Worm (Caenorhabditis elegans) whole organism, late embryonic: ENCODE measurements around the gene K11H12.7.

Source experiments
- C08G9.2 ChIP-seq: sonication (generic microtip); optimal IDR thresholded peaks from 2 replicates; lab custom pipeline; 2016; ENCODE audit warnings: mild to moderate bottlenecking, missing genetic modification characterization, moderate library complexity, missing compliant biosample characterization
- K09A11.1 ChIP-seq: sonication (generic microtip); optimal IDR thresholded peaks from 2 replicates; lab custom pipeline; 2017; ENCODE audit warnings: antibody characterized with exemption, mild to moderate bottlenecking, missing genetic modification characterization, missing compliant biosample characterization; ENCODE audit not compliant: insufficient read depth
- Y22D7AL.16 ChIP-seq: sonication (generic microtip); optimal IDR thresholded peaks from 2 replicates; lab custom pipeline; 2016; ENCODE audit warnings: missing genetic modification characterization, missing compliant biosample characterization
- ceh-2 ChIP-seq: sonication (generic microtip); optimal IDR thresholded peaks from 2 replicates; lab custom pipeline; 2016; ENCODE audit warnings: missing genotype, missing genetic modification characterization, missing compliant biosample characterization
- ceh-22 ChIP-seq: sonication (generic microtip); optimal IDR thresholded peaks from 2 replicates; lab custom pipeline; 2017; ENCODE audit warnings: missing biosample characterization, missing genetic modification characterization
- ceh-24 ChIP-seq: sonication (generic microtip); optimal IDR thresholded peaks from 2 replicates; lab custom pipeline; 2016; ENCODE audit warnings: mild to moderate bottlenecking, missing genetic modification characterization, missing compliant biosample characterization
- ceh-30 ChIP-seq: fragments of 150-350 bp; optimal IDR thresholded peaks from 2 replicates; lab custom pipeline; 2014; ENCODE audit warnings: missing biosample characterization, missing genetic modification characterization
- ceh-34 ChIP-seq: sonication (generic microtip); optimal IDR thresholded peaks from 2 replicates; lab custom pipeline; 2016; ENCODE audit warnings: mild to moderate bottlenecking, missing genetic modification characterization, missing compliant biosample characterization
- che-1 ChIP-seq: sonication (generic microtip); optimal IDR thresholded peaks from 2 replicates; lab custom pipeline; 2016; ENCODE audit warnings: mild to moderate bottlenecking, missing genetic modification characterization, missing compliant biosample characterization
- dmd-4 ChIP-seq: sonication (generic microtip); optimal IDR thresholded peaks from 2 replicates; lab custom pipeline; 2016; ENCODE audit warnings: borderline replicate concordance, missing genetic modification characterization, missing compliant biosample characterization
- dve-1 ChIP-seq: sonication (generic microtip); optimal IDR thresholded peaks from 2 replicates; lab custom pipeline; 2017; ENCODE audit warnings: antibody characterized with exemption, mild to moderate bottlenecking, missing genetic modification characterization, missing compliant biosample characterization
- eyg-1 ChIP-seq: sonication (generic microtip); optimal IDR thresholded peaks from 2 replicates; lab custom pipeline; 2016; ENCODE audit warnings: missing genotype, missing genetic modification characterization, missing compliant biosample characterization
- fax-1 ChIP-seq: sonication (generic microtip); optimal IDR thresholded peaks from 2 replicates; lab custom pipeline; 2016; ENCODE audit warnings: missing genotype, missing genetic modification characterization, missing compliant biosample characterization
- fkh-6 ChIP-seq: sonication (generic microtip); optimal IDR thresholded peaks from 2 replicates; lab custom pipeline; 2016; ENCODE audit warnings: missing genetic modification characterization, missing compliant biosample characterization
- gmeb-2 ChIP-seq: sonication (generic microtip); optimal IDR thresholded peaks from 2 replicates; lab custom pipeline; 2016; ENCODE audit warnings: missing genetic modification characterization, inconsistent platforms, missing compliant biosample characterization
- hlh-13 ChIP-seq: fragments of 200-800 bp; sonication (Bioruptor generic); optimal IDR thresholded peaks from 2 replicates; lab custom pipeline; 2018; ENCODE audit warnings: mild to moderate bottlenecking, missing genetic modification characterization, missing compliant biosample characterization
- hlh-30 ChIP-seq: sonication (generic microtip); optimal IDR thresholded peaks from 2 replicates; lab custom pipeline; 2017; ENCODE audit warnings: antibody characterized with exemption, missing genetic modification characterization, missing compliant biosample characterization; ENCODE audit not compliant: insufficient read depth
- hlh-6 ChIP-seq: sonication (generic microtip); optimal IDR thresholded peaks from 2 replicates; lab custom pipeline; 2016; ENCODE audit warnings: missing genotype, missing genetic modification characterization, missing compliant biosample characterization
- hlh-8 ChIP-seq: sonication (generic microtip); optimal IDR thresholded peaks from 2 replicates; lab custom pipeline; 2016; ENCODE audit warnings: missing genotype, missing genetic modification characterization, missing compliant biosample characterization
- lin-11 ChIP-seq: fragments of 200-800 bp; sonication (Bioruptor generic); optimal IDR thresholded peaks from 2 replicates; lab custom pipeline; 2018; ENCODE audit warnings: mild to moderate bottlenecking, missing genetic modification characterization, missing compliant biosample characterization
- madf-2 ChIP-seq: sonication (generic microtip); optimal IDR thresholded peaks from 2 replicates; lab custom pipeline; 2017; ENCODE audit warnings: missing genetic modification characterization, missing compliant biosample characterization
- nfya-1 ChIP-seq: sonication (generic microtip); optimal IDR thresholded peaks from 2 replicates; lab custom pipeline; 2017; ENCODE audit warnings: missing genetic modification characterization, mild to moderate bottlenecking, missing compliant biosample characterization, antibody characterized with exemption, moderate library complexity
- nhr-232 ChIP-seq: sonication (generic microtip); optimal IDR thresholded peaks from 2 replicates; lab custom pipeline; 2016; ENCODE audit warnings: missing genetic modification characterization, missing compliant biosample characterization
- odd-2 ChIP-seq: sonication (generic microtip); optimal IDR thresholded peaks from 2 replicates; lab custom pipeline; 2017; ENCODE audit warnings: antibody characterized with exemption, mild to moderate bottlenecking, missing genetic modification characterization, missing compliant biosample characterization
- pag-3 ChIP-seq: sonication (generic microtip); optimal IDR thresholded peaks from 2 replicates; lab custom pipeline; 2016; ENCODE audit warnings: missing compliant biosample characterization, missing genetic modification characterization, borderline replicate concordance
- pha-2 ChIP-seq: sonication (generic microtip); optimal IDR thresholded peaks from 2 replicates; lab custom pipeline; 2017; ENCODE audit warnings: mild to moderate bottlenecking, missing genetic modification characterization, missing compliant biosample characterization
- pha-4 ChIP-seq: fragments of 150-350 bp; optimal IDR thresholded peaks from 2 replicates; lab custom pipeline; 2018; ENCODE audit warnings: missing biosample characterization, missing genetic modification reagents, missing genetic modification characterization
- pqm-1 ChIP-seq: sonication (generic microtip); optimal IDR thresholded peaks from 2 replicates; lab custom pipeline; 2016; ENCODE audit warnings: missing genetic modification characterization, missing compliant biosample characterization
- ref-2 ChIP-seq: sonication (generic microtip); optimal IDR thresholded peaks from 2 replicates; lab custom pipeline; 2016; ENCODE audit warnings: missing genetic modification characterization, missing compliant biosample characterization
- sox-4 ChIP-seq: sonication (generic microtip); optimal IDR thresholded peaks from 2 replicates; lab custom pipeline; 2017; ENCODE audit warnings: mild to moderate bottlenecking, missing genetic modification characterization, inconsistent platforms, missing compliant biosample characterization
- syd-9 ChIP-seq: sonication (generic microtip); optimal IDR thresholded peaks from 2 replicates; lab custom pipeline; 2016; ENCODE audit warnings: mild to moderate bottlenecking, missing genetic modification characterization, moderate library complexity, missing compliant biosample characterization
- unc-86 ChIP-seq: sonication (generic microtip); optimal IDR thresholded peaks from 2 replicates; lab custom pipeline; 2016; ENCODE audit warnings: missing genetic modification characterization, missing compliant biosample characterization
- ztf-16 ChIP-seq: sonication (generic microtip); optimal IDR thresholded peaks from 2 replicates; lab custom pipeline; 2017; ENCODE audit warnings: missing genetic modification characterization, missing compliant biosample characterization

K11H12.7 gene

DNA sequence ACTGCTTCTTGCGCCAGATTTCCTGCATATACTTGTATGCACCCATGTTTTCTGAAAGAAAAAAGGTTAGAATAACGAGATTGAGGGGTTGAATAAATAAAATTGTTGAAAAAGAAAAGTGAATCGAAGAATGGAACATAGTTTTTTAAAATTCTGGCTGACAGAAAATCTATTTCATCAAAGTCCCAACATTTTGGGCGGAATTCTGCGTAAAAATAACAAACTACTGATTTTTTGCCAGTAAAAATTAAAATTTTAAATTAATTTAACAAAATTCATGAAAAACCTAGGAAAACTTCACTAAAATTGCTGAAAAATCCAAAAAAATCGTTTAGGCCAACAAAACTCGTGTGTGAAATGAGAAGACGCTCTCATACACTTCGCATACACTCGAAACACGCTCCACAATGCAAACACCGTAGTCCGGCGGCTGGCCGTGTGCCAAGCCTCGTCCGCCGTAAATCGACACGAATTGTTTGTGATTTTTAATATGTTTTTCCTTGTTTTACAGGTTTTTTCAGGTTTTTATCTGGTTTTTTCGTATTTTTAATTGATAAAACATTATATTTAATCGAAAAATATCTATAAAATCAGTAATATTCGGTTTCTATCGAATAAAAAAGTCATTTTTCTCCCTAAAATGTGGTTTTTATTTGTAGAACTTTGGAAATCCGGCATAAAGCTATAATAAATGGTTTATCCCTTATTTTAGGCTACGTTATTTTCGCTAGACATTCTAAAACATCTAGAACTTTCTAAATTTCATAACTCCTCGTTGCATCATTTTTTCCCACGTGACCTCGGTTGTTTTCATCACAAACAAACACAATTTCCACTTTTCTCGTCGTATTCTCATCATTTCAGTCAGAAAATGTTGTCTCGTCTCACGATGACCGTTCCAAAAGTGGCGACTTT lies 10.5 kb upstream of the K11H12.7 start, which contains the start of the genes rpl-15 and K11H12.8 (continued):
- peak; percentile 100 for TF ChIP-seq ceh-34 (tag; lab: Kevin White, UChicago)
- TF ChIP-seq lin-11 (tag; lab: Kevin White, UChicago) = peak; percentile 52
- TF ChIP-seq pag-3 = peak; percentile 89
- peak; percentile 75 for TF ChIP-seq fkh-6 (tag; lab: Kevin White, UChicago)
- TF ChIP-seq nhr-232 = no peak
- TF ChIP-seq K09A11.1 (tag; lab: Kevin White, UChicago) = peak; percentile 85
- TF ChIP-seq sox-4 (tag; lab: Kevin White, UChicago) = peak; percentile 84
- TF ChIP-seq C08G9.2 (tag; lab: Kevin White, UChicago) = peak; percentile 89
- TF ChIP-seq hlh-8 (tag; lab: Kevin White, UChicago) = peak; percentile 93
- peak; percentile 99 for TF ChIP-seq nfya-1
- peak; percentile 84 for TF ChIP-seq fax-1 (tag; lab: Kevin White, UChicago)
- TF ChIP-seq Y22D7AL.16 = peak; percentile 80
- peak; percentile 96 for TF ChIP-seq ceh-2
- peak; percentile 82 for TF ChIP-seq eyg-1 (tag; lab: Kevin White, UChicago)
- peak; percentile 98 for TF ChIP-seq unc-86 (tag; lab: Kevin White, UChicago)
- peak; percentile 90 for TF ChIP-seq madf-2 (tag; lab: Kevin White, UChicago)
- peak; percentile 47 for TF ChIP-seq dmd-4 (tag; lab: Kevin White, UChicago)
- peak; percentile 19 for TF ChIP-seq odd-2
- TF ChIP-seq, all 69 proteins: peak for 62

- TF ChIP-seq ceh-24 (tag; lab: Kevin White, UChicago) = no peak
- no peak for TF ChIP-seq nhr-232
- no peak for TF ChIP-seq che-1 (tag; lab: Kevin White, UChicago)
- no peak for TF ChIP-seq hlh-13
- TF ChIP-seq ceh-34 (tag; lab: Kevin White, UChicago) = no peak
- TF ChIP-seq pqm-1 (tag; lab: Kevin White, UChicago) = no peak
- TF ChIP-seq dve-1 (tag; lab: Kevin White, UChicago) = no peak
- no peak for TF ChIP-seq pha-4 (tag; lab: Kevin White, UChicago)
- TF ChIP-seq hlh-6 (tag; lab: Kevin White, UChicago) = no peak
- TF ChIP-seq dmd-4 (tag; lab: Kevin White, UChicago) = no peak
- TF ChIP-seq nfya-1 = no peak
- no peak for TF ChIP-seq syd-9 (tag; lab: Kevin White, UChicago)
- TF ChIP-seq ztf-16 (tag; lab: Kevin White, UChicago) = no peak
- TF ChIP-seq gmeb-2 = no peak
- TF ChIP-seq ceh-30 (tag; lab: Kevin White, UChicago) = no peak
- no peak for TF ChIP-seq madf-2 (tag; lab: Kevin White, UChicago)
- no peak for TF ChIP-seq pha-2 (tag; lab: Kevin White, UChicago)
Observed at ce11 chrIV:657046-657445, 8.3 kb upstream of the K11H12.7 start.

ce11 chrIV:657932-658331 lies 7.4 kb upstream of the K11H12.7 start:
- TF ChIP-seq ceh-24 (tag; lab: Kevin White, UChicago) (no peak), hlh-30 (tag; lab: Kevin White, UChicago) (peak; percentile 20), dve-1 (tag; lab: Kevin White, UChicago) (no peak), ceh-22 (tag; lab: Kevin White, UChicago) (no peak), Y22D7AL.16 (peak; percentile 15), ceh-34 (tag; lab: Kevin White, UChicago) (peak; percentile 63), ref-2 (tag; lab: Kevin White, UChicago) (no peak), nfya-1 (peak; percentile 25)
